Worm (Caenorhabditis elegans) whole organism, L1 larva: Measurements from ENCODE around the gene C54E4.12.

ENCODE experiments used
- ceh-63 ChIP-seq: fragments of 200-800 bp; sonication (Bioruptor generic); optimal IDR thresholded peaks from 2 replicates; lab custom pipeline; 2018; ENCODE audit warnings: mild to moderate bottlenecking, missing genetic modification characterization, missing compliant biosample characterization
- dpl-1 ChIP-seq, 3 experiments: fragments of 150-350 bp in 2 of 3; sonication (generic microtip) in 1 of 3; optimal IDR thresholded peaks; 2 replicates each; lab custom pipeline; 2014 to 2017; ENCODE audit warnings: missing biosample characterization in 3 of 3, missing genetic modification characterization in 3 of 3, missing genetic modification reagents in 3 of 3
- egl-27 ChIP-seq, 2 experiments: fragments of 150-350 bp in 1 of 2; sonication (generic microtip); optimal IDR thresholded peaks; 3 replicates each; lab custom pipeline; 2017 to 2018; ENCODE audit warnings: missing biosample characterization in 2 of 2, missing genetic modification characterization in 2 of 2, missing genetic modification reagents in 2 of 2
- fos-1 ChIP-seq: fragments of 150-350 bp; optimal IDR thresholded peaks from 2 replicates; lab custom pipeline; 2014; ENCODE audit warnings: missing biosample characterization, missing genetic modification characterization
- hlh-4 ChIP-seq: sonication (generic microtip); optimal IDR thresholded peaks from 2 replicates; lab custom pipeline; 2016; ENCODE audit warnings: mild to moderate bottlenecking, missing genetic modification characterization, missing compliant biosample characterization
- jun-1 ChIP-seq: fragments of 150-350 bp; optimal IDR thresholded peaks from 2 replicates; lab custom pipeline; 2014; ENCODE audit warnings: missing biosample characterization, missing genetic modification reagents, missing genetic modification characterization
- mdl-1 ChIP-seq, 2 experiments: fragments of 150-350 bp; optimal IDR thresholded peaks; 2 replicates each; lab custom pipeline; 2014 to 2017; ENCODE audit warnings: missing biosample characterization in 2 of 2, missing genetic modification characterization in 2 of 2, inconsistent platforms in 1 of 2
- nhr-28 ChIP-seq: fragments of 150-350 bp; optimal IDR thresholded peaks from 2 replicates; lab custom pipeline; 2014; ENCODE audit warnings: missing biosample characterization, missing genetic modification characterization
- pqm-1 ChIP-seq: sonication (generic microtip); optimal IDR thresholded peaks from 3 replicates; lab custom pipeline; 2017; ENCODE audit warnings: missing biosample characterization, missing genetic modification characterization
- unc-130 ChIP-seq: fragments of 150-350 bp; optimal IDR thresholded peaks from 2 replicates; lab custom pipeline; 2017; ENCODE audit warnings: missing biosample characterization, missing genetic modification characterization, inconsistent platforms
- zip-4 ChIP-seq: fragments of 200-800 bp; sonication (Bioruptor generic); optimal IDR thresholded peaks from 2 replicates; lab custom pipeline; 2018; ENCODE audit warnings: mild to moderate bottlenecking, missing genetic modification characterization, moderate library complexity, missing compliant biosample characterization

DNA sequence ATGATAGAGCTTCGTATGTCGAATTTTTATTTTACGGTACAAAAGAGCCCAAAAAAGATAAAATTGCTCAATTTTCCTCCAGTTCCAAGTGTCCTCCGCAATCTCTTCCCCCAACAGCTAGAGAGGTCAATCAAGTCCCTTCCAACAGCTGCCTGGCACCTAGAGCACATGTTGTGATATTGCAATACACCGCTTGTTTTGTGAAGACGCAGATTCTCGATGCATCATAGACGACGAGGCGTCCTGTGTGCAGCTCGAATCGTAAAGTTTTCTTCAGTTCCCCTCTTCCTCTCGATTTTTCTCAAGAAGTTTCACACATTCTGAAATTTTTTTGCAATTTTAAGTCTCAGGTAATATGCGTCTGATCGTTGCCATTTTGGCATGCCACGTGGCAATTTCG is 3.8 kb downstream of the C54E4.12 start, which contains the start of gene test-1:
- TF ChIP-seq jun-1 (no peak), egl-27 (tag; optimal IDR thresholded peaks at IDR 0.05; lab: Kevin White, UChicago) (no peak), ceh-63 (GFP tag; lab: Kevin White, UChicago) (no peak), mdl-1 (tag; optimal IDR thresholded peaks at IDR 0.05; lab: Kevin White, UChicago) (no peak), zip-4 (GFP tag; lab: Kevin White, UChicago) (no peak), unc-130 (tag; lab: Kevin White, UChicago) (no peak), dpl-1 (GFP tag; optimal IDR thresholded peaks at IDR 0.05; lab: Kevin White, UChicago) (no peak), fos-1 (tag; lab: Kevin White, UChicago) (no peak), pqm-1 (tag; lab: Kevin White, UChicago) (no peak), hlh-4 (tag; lab: Kevin White, UChicago) (no peak), nhr-28 (tag; lab: Kevin White, UChicago) (no peak)
